Fruit fly (Drosophila melanogaster): ENCODE results near the gene Hsc70-3.

- TF ChIP-seq Snoo (tag; optimal IDR thresholded peaks at IDR 0.05) (no peak), rn (GFP tag; IDR thresholded peaks at IDR 0.05) (no peak), CG9948 (tag; optimal IDR thresholded peaks at IDR 0.05) (no peak), CG15710 (tag; optimal IDR thresholded peaks at IDR 0.05) (no peak), EcR (GFP tag; optimal IDR thresholded peaks at IDR 0.05) (no peak), Pif1B (GFP tag; optimal IDR thresholded peaks at IDR 0.05) (no peak), CG14655 (GFP tag; optimal IDR thresholded peaks at IDR 0.05) (no peak), gl (tag; optimal IDR thresholded peaks at IDR 0.05) (no peak), Ets98B (GFP tag; IDR thresholded peaks at IDR 0.05) (no peak), D1 (tag; optimal IDR thresholded peaks at IDR 0.05) (no peak)
Observed at dm6 chrX:11816434-11816948, 9.6 kb upstream of the Hsc70-3 start, which contains the start of the genes CG1578 and rudhira.

All from whole organism, pupa.